Fruit fly (Drosophila melanogaster) whole organism, embryonic: ENCODE data around the gene Ufsp2.

ENCODE experiments used
- CG11398 ChIP-seq: fragments of 200-800 bp; sonication (Bioruptor generic); optimal IDR thresholded peaks from 2 replicates; lab custom pipeline; 2016; ENCODE audit warnings: missing biosample characterization, missing genetic modification characterization
- CG32772 ChIP-seq: fragments of 200-800 bp; sonication (Bioruptor generic); IDR thresholded peaks from 2 replicates; pipeline ENCODE4 v1.3.6; 2022; ENCODE audit warnings: missing biosample characterization, missing genetic modification characterization
- Oaz ChIP-seq: fragments of 200-800 bp; sonication (Bioruptor generic); IDR thresholded peaks from 2 replicates; pipeline ENCODE4 v1.3.6; 2022; ENCODE audit warnings: missing biosample characterization, missing genetic modification characterization
- z ChIP-seq: fragments of 200-800 bp; sonication (Bioruptor generic); IDR thresholded peaks from 3 replicates; pipeline ENCODE4 v1.3.6; 2022; ENCODE audit warnings: missing biosample characterization, missing genetic modification characterization

- TF ChIP-seq CG32772 (GFP tag; lab: Robert Waterston, UW): no peak
- no peak for TF ChIP-seq Oaz (GFP tag; lab: Robert Waterston, UW)
- TF ChIP-seq CG11398: no peak
- TF ChIP-seq z: no peak
These were observed 36.4 kb upstream of the Ufsp2 start for dm6 chr3L:15539903-15540409.
